Worm (Caenorhabditis elegans) whole organism, young adult: ENCODE measurements around the gene F43C11.12.

Source experiments
- D2030.7 ChIP-seq: fragments of 200-800 bp; sonication (Bioruptor generic); IDR thresholded peaks from 2 replicates; pipeline ENCODE4 v1.3.6; 2022; ENCODE audit warnings: missing genetic modification reagents, missing genetic modification characterization, missing compliant biosample characterization
- F10E7.11 ChIP-seq: sonication (generic microtip); optimal IDR thresholded peaks from 2 replicates; lab custom pipeline; 2017; ENCODE audit warnings: mild to moderate bottlenecking, missing genetic modification characterization, moderate library complexity, missing compliant biosample characterization
- F22D6.2 ChIP-seq: sonication (generic microtip); optimal IDR thresholded peaks from 2 replicates; lab custom pipeline; 2016; ENCODE audit warnings: mild to moderate bottlenecking, missing genetic modification characterization, missing compliant biosample characterization
- F55B11.4 ChIP-seq: sonication (generic microtip); optimal IDR thresholded peaks from 2 replicates; lab custom pipeline; 2016; ENCODE audit warnings: missing compliant biosample characterization, missing genetic modification characterization, borderline replicate concordance; ENCODE audit not compliant: insufficient read depth
- Y53F4B.3 ChIP-seq: fragments of 200-800 bp; sonication (Bioruptor generic); IDR thresholded peaks from 2 replicates; pipeline ENCODE4 v1.3.6; 2022; ENCODE audit warnings: missing genetic modification reagents, missing genetic modification characterization, missing compliant biosample characterization
- Y79H2A.3 ChIP-seq: fragments of 200-800 bp; sonication (Bioruptor generic); conservative IDR thresholded peaks from 2 replicates; pipeline ENCODE4 v1.3.6; 2022; ENCODE audit warnings: missing genetic modification reagents, missing genetic modification characterization, missing compliant biosample characterization
- atf-7 ChIP-seq: sonication (generic microtip); optimal IDR thresholded peaks from 2 replicates; lab custom pipeline; 2017; ENCODE audit warnings: mild to moderate bottlenecking, missing genetic modification characterization, missing compliant biosample characterization
- attf-5 ChIP-seq: fragments of 200-800 bp; sonication (Bioruptor generic); optimal IDR thresholded peaks from 2 replicates; lab custom pipeline; 2018; ENCODE audit warnings: mild to moderate bottlenecking, missing genetic modification characterization, missing compliant biosample characterization
- ccch-3 ChIP-seq: fragments of 200-800 bp; sonication (Bioruptor generic); optimal IDR thresholded peaks from 2 replicates; lab custom pipeline; 2018; ENCODE audit warnings: mild to moderate bottlenecking, missing genetic modification characterization, missing compliant biosample characterization
- cebp-1 ChIP-seq, 2 experiments: fragments of 200-800 bp in 1 of 2; sonication (Bioruptor generic) in 1 of 2; sonication (generic microtip) in 1 of 2; IDR thresholded peaks in 1 of 2; optimal IDR thresholded peaks in 1 of 2; 2 replicates each; pipeline versions ENCODE4 v1.3.6 to Lab custom; 2017 to 2022; ENCODE audit warnings: missing compliant biosample characterization in 2 of 2, missing genetic modification characterization in 2 of 2, mild to moderate bottlenecking in 1 of 2, missing genetic modification reagents in 1 of 2, moderate library complexity in 1 of 2
- ceh-58 ChIP-seq: fragments of 200-800 bp; sonication (Bioruptor generic); IDR thresholded peaks from 2 replicates; pipeline ENCODE4 v1.3.6; 2022; ENCODE audit warnings: missing genetic modification characterization, missing compliant biosample characterization
- ceh-79 ChIP-seq: sonication (generic microtip); optimal IDR thresholded peaks from 2 replicates; lab custom pipeline; 2017; ENCODE audit warnings: mild to moderate bottlenecking, missing genetic modification characterization, missing compliant biosample characterization
- chd-7 ChIP-seq: sonication (generic microtip); optimal IDR thresholded peaks from 2 replicates; lab custom pipeline; 2016; ENCODE audit warnings: mild to moderate bottlenecking, missing genetic modification characterization, moderate library complexity, missing compliant biosample characterization
- dox-1 ChIP-seq: fragments of 200-800 bp; sonication (Bioruptor generic); IDR thresholded peaks from 2 replicates; pipeline ENCODE4 v1.3.6; 2022; ENCODE audit warnings: missing genetic modification reagents, missing genetic modification characterization, missing compliant biosample characterization
- efl-1 ChIP-seq: fragments of 150-350 bp; optimal IDR thresholded peaks from 2 replicates; lab custom pipeline; 2014; ENCODE audit warnings: missing biosample characterization, missing genetic modification reagents, missing genetic modification characterization
- egl-44 ChIP-seq: fragments of 200-800 bp; sonication (Bioruptor generic); IDR thresholded peaks from 2 replicates; pipeline ENCODE4 v1.3.6; 2022; ENCODE audit warnings: missing genetic modification reagents, missing genetic modification characterization, missing compliant biosample characterization
- ekl-4 ChIP-seq: fragments of 200-800 bp; sonication (Bioruptor generic); IDR thresholded peaks from 2 replicates; pipeline ENCODE4 v1.3.6; 2022; ENCODE audit warnings: missing genetic modification reagents, missing genetic modification characterization, missing compliant biosample characterization
- gei-17 ChIP-seq: fragments of 200-800 bp; sonication (Bioruptor generic); optimal IDR thresholded peaks from 2 replicates; lab custom pipeline; 2018; ENCODE audit warnings: mild to moderate bottlenecking, missing genetic modification characterization, missing compliant biosample characterization
- hlh-26 ChIP-seq: fragments of 200-800 bp; sonication (Bioruptor generic); conservative IDR thresholded peaks from 2 replicates; pipeline ENCODE4 v1.3.6; 2022; ENCODE audit warnings: missing genetic modification reagents, missing genetic modification characterization, missing compliant biosample characterization
- hmg-1.2 ChIP-seq: fragments of 200-800 bp; sonication (Bioruptor generic); IDR thresholded peaks from 2 replicates; pipeline ENCODE4 v1.3.6; 2022; ENCODE audit warnings: missing genetic modification reagents, missing genetic modification characterization, missing compliant biosample characterization
- hsf-1 ChIP-seq: fragments of 200-800 bp; sonication (Bioruptor generic); IDR thresholded peaks from 2 replicates; pipeline ENCODE4 v1.3.6; 2022; ENCODE audit warnings: missing genetic modification reagents, missing genetic modification characterization, missing compliant biosample characterization
- lag-1 ChIP-seq: fragments of 200-800 bp; sonication (Bioruptor generic); IDR thresholded peaks from 2 replicates; pipeline ENCODE4 v1.3.6; 2022; ENCODE audit warnings: missing genetic modification reagents, missing genetic modification characterization, missing compliant biosample characterization
- let-607 ChIP-seq, 2 experiments: fragments of 200-800 bp in 1 of 2; sonication (Bioruptor generic) in 1 of 2; sonication (generic microtip) in 1 of 2; optimal IDR thresholded peaks; 2 replicates each; lab custom pipeline; 2016 to 2018; ENCODE audit warnings: mild to moderate bottlenecking in 2 of 2, missing compliant biosample characterization in 2 of 2, missing genetic modification characterization in 2 of 2, moderate library complexity in 2 of 2, missing genotype in 1 of 2
- lin-26 ChIP-seq: fragments of 200-800 bp; sonication (Bioruptor generic); IDR thresholded peaks from 2 replicates; pipeline ENCODE4 v1.3.6; 2022; ENCODE audit warnings: missing genetic modification reagents, missing genetic modification characterization, missing compliant biosample characterization
- lsl-1 ChIP-seq: fragments of 200-800 bp; sonication (Bioruptor generic); optimal IDR thresholded peaks from 2 replicates; lab custom pipeline; 2018; ENCODE audit warnings: mild to moderate bottlenecking, missing genetic modification characterization, moderate library complexity, missing compliant biosample characterization
- lsy-27 ChIP-seq: sonication (generic microtip); optimal IDR thresholded peaks from 2 replicates; lab custom pipeline; 2017; ENCODE audit warnings: missing genetic modification characterization, mild to moderate bottlenecking, missing compliant biosample characterization, antibody characterized with exemption, missing genotype, borderline replicate concordance; ENCODE audit not compliant: insufficient read depth
- madf-6 ChIP-seq: fragments of 200-800 bp; sonication (Bioruptor generic); IDR thresholded peaks from 2 replicates; pipeline ENCODE4 v1.3.6; 2022; ENCODE audit warnings: missing genetic modification reagents, missing genetic modification characterization, missing compliant biosample characterization
- madf-8 ChIP-seq: fragments of 200-800 bp; sonication (Bioruptor generic); conservative IDR thresholded peaks from 2 replicates; pipeline ENCODE4 v1.3.6; 2022; ENCODE audit warnings: missing genetic modification reagents, missing genetic modification characterization, missing compliant biosample characterization
- nfya-2 ChIP-seq: fragments of 200-800 bp; sonication (Bioruptor generic); IDR thresholded peaks from 2 replicates; pipeline ENCODE4 v1.3.6; 2022; ENCODE audit warnings: missing genetic modification reagents, missing genetic modification characterization, missing compliant biosample characterization
- nhr-27 ChIP-seq: fragments of 200-800 bp; sonication (Bioruptor generic); optimal IDR thresholded peaks from 2 replicates; lab custom pipeline; 2018; ENCODE audit warnings: mild to moderate bottlenecking, missing genetic modification characterization, moderate library complexity, missing compliant biosample characterization
- nhr-80 ChIP-seq: sonication (generic microtip); optimal IDR thresholded peaks from 2 replicates; lab custom pipeline; 2016; ENCODE audit warnings: missing genetic modification characterization, missing compliant biosample characterization
- nhr-90 ChIP-seq: sonication (generic microtip); optimal IDR thresholded peaks from 2 replicates; lab custom pipeline; 2016; ENCODE audit warnings: missing genotype, mild to moderate bottlenecking, missing genetic modification characterization, missing compliant biosample characterization
- rec-8 ChIP-seq, 2 experiments: sonication (generic microtip); optimal IDR thresholded peaks; 2 replicates each; lab custom pipeline; 2016; ENCODE audit warnings: mild to moderate bottlenecking in 2 of 2, missing genetic modification characterization in 2 of 2, missing genetic modification reagents in 2 of 2, missing genotype in 2 of 2, missing biosample characterization in 1 of 2, missing compliant biosample characterization in 1 of 2, moderate library complexity in 1 of 2
- sea-2 ChIP-seq: fragments of 200-800 bp; sonication (Bioruptor generic); IDR thresholded peaks from 2 replicates; pipeline ENCODE4 v1.3.6; 2022; ENCODE audit warnings: missing genetic modification characterization, missing compliant biosample characterization
- tbp1 ChIP-seq: fragments of 200-800 bp; sonication (Bioruptor generic); optimal IDR thresholded peaks from 2 replicates; lab custom pipeline; 2018; ENCODE audit warnings: mild to moderate bottlenecking, missing genetic modification characterization, missing compliant biosample characterization
- unc-62 ChIP-seq: fragments of 150-350 bp; optimal IDR thresholded peaks from 2 replicates; lab custom pipeline; 2014; ENCODE audit warnings: missing biosample characterization, missing genetic modification reagents, missing genetic modification characterization
- zfh-2 ChIP-seq: fragments of 200-800 bp; sonication (Bioruptor generic); conservative IDR thresholded peaks from 2 replicates; pipeline ENCODE4 v1.3.6; 2022; ENCODE audit warnings: missing genetic modification reagents, missing genetic modification characterization, missing compliant biosample characterization
- ztf-18 ChIP-seq: sonication (generic microtip); optimal IDR thresholded peaks from 2 replicates; lab custom pipeline; 2016; ENCODE audit warnings: missing genotype, mild to moderate bottlenecking, missing genetic modification characterization, missing compliant biosample characterization
- ztf-22 ChIP-seq: fragments of 200-800 bp; sonication (Bioruptor generic); optimal IDR thresholded peaks from 2 replicates; lab custom pipeline; 2018; ENCODE audit warnings: mild to moderate bottlenecking, missing genetic modification characterization, moderate library complexity, missing compliant biosample characterization
- ztf-26 ChIP-seq: sonication (generic microtip); optimal IDR thresholded peaks from 2 replicates; lab custom pipeline; 2017; ENCODE audit warnings: missing genetic modification characterization, missing compliant biosample characterization

Gene F43C11.12

ce11 chrII:2340974-2341373 lies 25.5 kb downstream of the F43C11.12 start:
- TF ChIP-seq F10E7.11: no peak
- peak; percentile 47; the same call in 1 of the 2 replicates for TF ChIP-seq hmg-1.2

- TF ChIP-seq F22D6.2 (no peak), nfya-2 (GFP tag; lab: Robert Waterston, UW) (no peak)
- TF ChIP-seq, all 124 proteins: peak for 0
These were observed 30.3 kb downstream of the F43C11.12 start for ce11 chrII:2336177-2336576.

ce11 chrII:2335572-2335971 lies 31.0 kb downstream of the F43C11.12 start, which contains the start of gene F43C11.7:
TSS of gene F43C11.7 (plus strand) at chrII:2335897.
- no peak for TF ChIP-seq ceh-79 (tag; lab: Kevin White, UChicago)
- TF ChIP-seq hlh-26 (GFP tag; lab: Robert Waterston, UW): no peak
- TF ChIP-seq lag-1 (GFP tag; lab: Robert Waterston, UW): no peak
- no peak for TF ChIP-seq F55B11.4 (tag; lab: Kevin White, UChicago)
- TF ChIP-seq ztf-18 (tag; lab: Kevin White, UChicago): no peak
- no peak for TF ChIP-seq lsl-1 (GFP tag; lab: Kevin White, UChicago)
- no peak for TF ChIP-seq lin-26 (GFP tag; lab: Robert Waterston, UW)
- TF ChIP-seq zfh-2 (GFP tag; lab: Robert Waterston, UW): no peak
- no peak for TF ChIP-seq cebp-1 (GFP tag; IDR thresholded peaks at IDR 0.05; lab: Robert Waterston, UW)
- peak; percentile 27 for TF ChIP-seq cebp-1 (tag; optimal IDR thresholded peaks at IDR 0.05; lab: Kevin White, UChicago)
- peak; percentile 84 for TF ChIP-seq nhr-80 (tag; lab: Kevin White, UChicago)
- no peak for TF ChIP-seq sea-2 (GFP tag; lab: Robert Waterston, UW)
- peak; percentile 37 for TF ChIP-seq unc-62 (GFP tag; lab: Kevin White, UChicago)
- TF ChIP-seq let-607 (tag; optimal IDR thresholded peaks at IDR 0.05; lab: Kevin White, UChicago): no peak
- no peak for TF ChIP-seq ceh-58 (GFP tag; lab: Robert Waterston, UW)
- TF ChIP-seq chd-7 (tag; lab: Kevin White, UChicago): no peak
- TF ChIP-seq efl-1 (GFP tag; lab: Kevin White, UChicago): no peak
- no peak for TF ChIP-seq attf-5 (GFP tag; lab: Kevin White, UChicago)
- TF ChIP-seq atf-7 (tag; lab: Kevin White, UChicago): peak; percentile 87
- no peak for TF ChIP-seq lsy-27 (tag; lab: Kevin White, UChicago)
- TF ChIP-seq F22D6.2: no peak
- no peak for TF ChIP-seq rec-8 (tag; optimal IDR thresholded peaks at IDR 0.05; lab: Kevin White, UChicago)
- no peak for TF ChIP-seq Y79H2A.3 (GFP tag; lab: Robert Waterston, UW)
- no peak for TF ChIP-seq Y53F4B.3 (GFP tag; lab: Robert Waterston, UW)

- TF ChIP-seq nhr-80 (tag; lab: Kevin White, UChicago): peak; percentile 6
- no peak for TF ChIP-seq Y53F4B.3 (GFP tag; lab: Robert Waterston, UW)
These were observed 34.3 kb downstream of the F43C11.12 start, which contains the start of gene F43C11.8 for ce11 chrII:2332220-2332619. TSS of gene F43C11.8 (plus strand) at chrII:2332520.

- peak; percentile 12 for TF ChIP-seq gei-17 (GFP tag; lab: Kevin White, UChicago)
- TF ChIP-seq D2030.7 (GFP tag; lab: Robert Waterston, UW): 0 out of 2 replicates have a peak, but pooled peaks have one; percentile 35
- TF ChIP-seq unc-62 (GFP tag; lab: Kevin White, UChicago): no peak
- TF ChIP-seq F55B11.4 (tag; lab: Kevin White, UChicago): no peak
- TF ChIP-seq ccch-3: no peak
- TF ChIP-seq lsl-1 (GFP tag; lab: Kevin White, UChicago): peak; percentile 16
- TF ChIP-seq ztf-26 (tag; lab: Kevin White, UChicago): no peak
- TF ChIP-seq ekl-4 (GFP tag; lab: Robert Waterston, UW): peak; percentile 19; the same call in 1 of the 2 replicates
- TF ChIP-seq ztf-22 (GFP tag; lab: Kevin White, UChicago): no peak
- TF ChIP-seq dox-1: peak; percentile 80
- TF ChIP-seq lag-1 (GFP tag; lab: Robert Waterston, UW): no peak
- no peak for TF ChIP-seq nhr-90 (tag; lab: Kevin White, UChicago)
- peak; percentile 97 for TF ChIP-seq hsf-1 (GFP tag; lab: Robert Waterston, UW)
- no peak for TF ChIP-seq nhr-27 (tag; lab: Kevin White, UChicago)
- peak; percentile 31; the same call in 1 of the 2 replicates for TF ChIP-seq madf-6 (GFP tag; lab: Robert Waterston, UW)
- TF ChIP-seq tbp1 (GFP tag; lab: Kevin White, UChicago): no peak
- TF ChIP-seq egl-44 (GFP tag; lab: Robert Waterston, UW): no peak
- TF ChIP-seq madf-8 (GFP tag; lab: Robert Waterston, UW): no peak
- no peak for TF ChIP-seq atf-7 (tag; lab: Kevin White, UChicago)
These were observed 36.1 kb downstream of the F43C11.12 start for ce11 chrII:2330462-2330861.
